Worm (Caenorhabditis elegans) whole organism, midembryonic: Measurements from ENCODE around the gene pcrg-1.

ENCODE experiments used
- cog-1 ChIP-seq: sonication (generic microtip); optimal IDR thresholded peaks from 2 replicates; lab custom pipeline; 2016; ENCODE audit warnings: missing genetic modification characterization, missing compliant biosample characterization
- flt-1 ChIP-seq: fragments of 200-800 bp; sonication (Bioruptor generic); IDR thresholded peaks from 2 replicates; pipeline ENCODE4 v1.3.6; 2022; ENCODE audit warnings: missing genetic modification characterization, missing compliant biosample characterization
- klf-2 ChIP-seq: fragments of 200-800 bp; sonication (Bioruptor generic); conservative IDR thresholded peaks from 2 replicates; pipeline ENCODE4 v1.3.6; 2022; ENCODE audit warnings: missing genetic modification reagents, missing genetic modification characterization, missing compliant biosample characterization
- med-1 ChIP-seq: sonication (generic microtip); optimal IDR thresholded peaks from 2 replicates; lab custom pipeline; 2017; ENCODE audit warnings: missing genetic modification characterization, mild to moderate bottlenecking, missing compliant biosample characterization, antibody characterized with exemption, missing genetic modification reagents; ENCODE audit not compliant: insufficient read depth
- ztf-29 ChIP-seq: fragments of 200-800 bp; sonication (Bioruptor generic); IDR thresholded peaks from 2 replicates; pipeline ENCODE4 v1.3.6; 2022; ENCODE audit warnings: missing genetic modification reagents, missing genetic modification characterization, missing compliant biosample characterization

ce11 chrII:7196040-7196439, 4.3 kb upstream of the pcrg-1 start, which contains the start of gene maoc-1:
- TF ChIP-seq ztf-29 (GFP tag; lab: Robert Waterston, UW) = no peak
- TF ChIP-seq cog-1 (tag; lab: Kevin White, UChicago) = no peak
- no peak for TF ChIP-seq med-1 (GFP tag; lab: Kevin White, UChicago)
- no peak for TF ChIP-seq flt-1
- no peak for TF ChIP-seq klf-2
